Worm (Caenorhabditis elegans) whole organism, L4 larva: ENCODE data around the gene nlp-5.

Experiments used
- F26F4.8 ChIP-seq: fragments of 200-800 bp; sonication (Bioruptor generic); conservative IDR thresholded peaks from 2 replicates; pipeline ENCODE4 v1.3.6; 2022; ENCODE audit warnings: missing genetic modification characterization, missing compliant biosample characterization
- aha-1 ChIP-seq: fragments of 150-350 bp; peaks from one replicate; lab custom pipeline; 2014; ENCODE audit warnings: missing biosample characterization, missing genetic modification characterization
- aly-2 ChIP-seq: sonication (generic microtip); optimal IDR thresholded peaks from 2 replicates; lab custom pipeline; 2018; ENCODE audit warnings: missing biosample characterization, missing genetic modification characterization
- ceh-28 ChIP-seq: fragments of 150-350 bp; optimal IDR thresholded peaks from 2 replicates; lab custom pipeline; 2014; ENCODE audit warnings: missing biosample characterization, missing genetic modification reagents, missing genetic modification characterization
- ceh-32 ChIP-seq: sonication (generic microtip); optimal IDR thresholded peaks from 2 replicates; lab custom pipeline; 2016; ENCODE audit warnings: mild to moderate bottlenecking, missing genetic modification characterization, missing compliant biosample characterization; ENCODE audit not compliant: poor library complexity
- ceh-82 ChIP-seq: sonication (generic microtip); optimal IDR thresholded peaks from 2 replicates; lab custom pipeline; 2017; ENCODE audit warnings: missing biosample characterization, missing genetic modification characterization
- ces-1 ChIP-seq: fragments of 150-350 bp; sonication (generic microtip); optimal IDR thresholded peaks from 4 replicates; lab custom pipeline; 2014; ENCODE audit warnings: missing biosample characterization, missing genetic modification reagents, missing genetic modification characterization
- cey-2 ChIP-seq: sonication (generic microtip); optimal IDR thresholded peaks from 3 replicates; lab custom pipeline; 2017; ENCODE audit warnings: missing genetic modification characterization, mild to moderate bottlenecking, missing compliant biosample characterization, antibody characterized with exemption, borderline replicate concordance; ENCODE audit not compliant: insufficient read depth
- daf-19 ChIP-seq: fragments of 200-800 bp; sonication (Bioruptor generic); conservative IDR thresholded peaks from 2 replicates; pipeline ENCODE4 v1.3.6; 2022; ENCODE audit warnings: missing genetic modification characterization, missing compliant biosample characterization
- dmd-6 ChIP-seq: fragments of 200-800 bp; sonication (Bioruptor generic); IDR thresholded peaks from 2 replicates; pipeline ENCODE4 v1.3.6; 2022; ENCODE audit warnings: missing genetic modification reagents, missing genetic modification characterization, missing compliant biosample characterization
- duxl-1 ChIP-seq: sonication (generic microtip); optimal IDR thresholded peaks from 2 replicates; lab custom pipeline; 2016; ENCODE audit warnings: mild to moderate bottlenecking, missing genetic modification characterization, moderate library complexity, missing compliant biosample characterization; ENCODE audit not compliant: poor library complexity
- dve-1 ChIP-seq: sonication (generic microtip); optimal IDR thresholded peaks from 2 replicates; lab custom pipeline; 2017; ENCODE audit warnings: antibody characterized with exemption, mild to moderate bottlenecking, missing genetic modification characterization, missing compliant biosample characterization; ENCODE audit not compliant: insufficient read depth
- egl-43 ChIP-seq: fragments of 200-800 bp; sonication (Bioruptor generic); IDR thresholded peaks from 2 replicates; pipeline ENCODE4 v1.3.6; 2022; ENCODE audit warnings: missing genetic modification reagents, missing genetic modification characterization, missing compliant biosample characterization
- fos-1 ChIP-seq: fragments of 150-350 bp; optimal IDR thresholded peaks from 2 replicates; lab custom pipeline; 2014; ENCODE audit warnings: missing biosample characterization, missing genetic modification characterization
- hlh-11 ChIP-seq: fragments of 200-800 bp; sonication (Bioruptor generic); optimal IDR thresholded peaks from 2 replicates; lab custom pipeline; 2018; ENCODE audit warnings: mild to moderate bottlenecking, missing genetic modification characterization, missing compliant biosample characterization
- lin-15B ChIP-seq: fragments of 150-350 bp; sonication (generic microtip); optimal IDR thresholded peaks from 3 replicates; lab custom pipeline; 2014; ENCODE audit warnings: missing biosample characterization, missing genetic modification characterization
- lin-39 ChIP-seq: fragments of 150-350 bp; optimal IDR thresholded peaks from 2 replicates; lab custom pipeline; 2014; ENCODE audit warnings: missing biosample characterization, missing genetic modification reagents, missing genetic modification characterization
- lsy-2 ChIP-seq, 2 experiments: fragments of 150-350 bp in 1 of 2; sonication (generic microtip) in 1 of 2; optimal IDR thresholded peaks; 2 replicates each; lab custom pipeline; 2014 to 2017; ENCODE audit warnings: missing biosample characterization in 2 of 2, missing genetic modification characterization in 2 of 2
- madf-5 ChIP-seq, 2 experiments: fragments of 200-800 bp; sonication (Bioruptor generic); IDR thresholded peaks; 2 replicates each; pipeline ENCODE4 v1.3.6; 2022; ENCODE audit warnings: missing compliant biosample characterization in 2 of 2, missing genetic modification characterization in 2 of 2
- madf-9 ChIP-seq: fragments of 200-800 bp; sonication (Bioruptor generic); conservative IDR thresholded peaks from 2 replicates; pipeline ENCODE4 v1.3.6; 2022; ENCODE audit warnings: missing genetic modification reagents, missing genetic modification characterization, missing compliant biosample characterization
- mes-2 ChIP-seq: sonication (generic microtip); optimal IDR thresholded peaks from 2 replicates; lab custom pipeline; 2016; ENCODE audit warnings: missing genotype, mild to moderate bottlenecking, missing genetic modification characterization, missing compliant biosample characterization; ENCODE audit not compliant: poor library complexity, severe bottlenecking
- mxl-2 ChIP-seq: fragments of 200-800 bp; sonication (Bioruptor generic); conservative IDR thresholded peaks from 2 replicates; pipeline ENCODE4 v1.3.6; 2022; ENCODE audit warnings: missing genetic modification reagents, missing genetic modification characterization, missing compliant biosample characterization
- mxl-3 ChIP-seq: fragments of 200-800 bp; sonication (Bioruptor generic); optimal IDR thresholded peaks from 2 replicates; lab custom pipeline; 2018; ENCODE audit warnings: mild to moderate bottlenecking, missing genetic modification characterization, missing compliant biosample characterization
- nhr-237 ChIP-seq: sonication (generic microtip); optimal IDR thresholded peaks from 2 replicates; lab custom pipeline; 2017; ENCODE audit warnings: missing biosample characterization, missing genetic modification characterization
- nhr-25 ChIP-seq: sonication (generic microtip); optimal IDR thresholded peaks from 2 replicates; lab custom pipeline; 2017; ENCODE audit warnings: missing genetic modification characterization, mild to moderate bottlenecking, missing compliant biosample characterization, antibody characterized with exemption, moderate library complexity, borderline replicate concordance; ENCODE audit not compliant: insufficient read depth
- nhr-28 ChIP-seq: fragments of 150-350 bp; optimal IDR thresholded peaks from 2 replicates; lab custom pipeline; 2014; ENCODE audit warnings: missing biosample characterization, missing genetic modification characterization
- nhr-42 ChIP-seq: fragments of 200-800 bp; sonication (Bioruptor generic); IDR thresholded peaks from 2 replicates; pipeline ENCODE4 v1.3.6; 2022; ENCODE audit warnings: missing genetic modification characterization, missing compliant biosample characterization
- nhr-48 ChIP-seq: sonication (generic microtip); optimal IDR thresholded peaks from 2 replicates; lab custom pipeline; 2016; ENCODE audit warnings: mild to moderate bottlenecking, missing genetic modification characterization, missing compliant biosample characterization
- nhr-6 ChIP-seq: fragments of 150-350 bp; optimal IDR thresholded peaks from 2 replicates; lab custom pipeline; 2014; ENCODE audit warnings: missing biosample characterization, missing genetic modification characterization
- pha-4 ChIP-seq, 2 experiments: fragments of 150-350 bp in 1 of 2; fragments of 200-800 bp in 1 of 2; sonication (Bioruptor generic) in 1 of 2; IDR thresholded peaks in 1 of 2; optimal IDR thresholded peaks in 1 of 2; 2 replicates each; pipeline versions ENCODE4 v1.3.6 to Lab custom; 2014 to 2022; ENCODE audit warnings: missing genetic modification characterization in 2 of 2, missing genetic modification reagents in 2 of 2, missing biosample characterization in 1 of 2, missing compliant biosample characterization in 1 of 2
- pqm-1 ChIP-seq: sonication (generic microtip); optimal IDR thresholded peaks from 2 replicates; lab custom pipeline; 2017; ENCODE audit warnings: missing biosample characterization, missing genetic modification characterization
- snpc-4 ChIP-seq: fragments of 150-350 bp; optimal IDR thresholded peaks from 2 replicates; lab custom pipeline; 2014; ENCODE audit warnings: missing biosample characterization, missing genetic modification characterization
- spr-3 ChIP-seq: fragments of 200-800 bp; sonication (Bioruptor generic); optimal IDR thresholded peaks from 2 replicates; lab custom pipeline; 2018; ENCODE audit warnings: mild to moderate bottlenecking, missing genetic modification characterization, missing compliant biosample characterization
- unc-130 ChIP-seq: sonication (generic microtip); optimal IDR thresholded peaks from 2 replicates; lab custom pipeline; 2016; ENCODE audit warnings: missing genetic modification reagents, missing genetic modification characterization, missing compliant biosample characterization
- unc-39 ChIP-seq: sonication (generic microtip); optimal IDR thresholded peaks from 2 replicates; lab custom pipeline; 2017; ENCODE audit warnings: missing biosample characterization, missing genetic modification characterization
- unc-62 ChIP-seq, 3 experiments: fragments of 150-350 bp in 1 of 3; sonication (generic microtip); optimal IDR thresholded peaks in 2 of 3; peaks in 1 of 3; 1 replicate in 1 of 3; 2 replicates in 2 of 3; lab custom pipeline; 2014 to 2017; ENCODE audit warnings: missing biosample characterization in 3 of 3, missing genetic modification characterization in 3 of 3, missing genetic modification reagents in 3 of 3, missing genotype in 1 of 3
- zip-11 ChIP-seq: fragments of 200-800 bp; sonication (Bioruptor generic); IDR thresholded peaks from 2 replicates; pipeline ENCODE4 v1.3.6; 2022; ENCODE audit warnings: missing genetic modification characterization, missing compliant biosample characterization
- ztf-11 ChIP-seq: fragments of 150-350 bp; optimal IDR thresholded peaks from 2 replicates; lab custom pipeline; 2014; ENCODE audit warnings: missing biosample characterization, missing genetic modification characterization

nlp-5 gene

DNA sequence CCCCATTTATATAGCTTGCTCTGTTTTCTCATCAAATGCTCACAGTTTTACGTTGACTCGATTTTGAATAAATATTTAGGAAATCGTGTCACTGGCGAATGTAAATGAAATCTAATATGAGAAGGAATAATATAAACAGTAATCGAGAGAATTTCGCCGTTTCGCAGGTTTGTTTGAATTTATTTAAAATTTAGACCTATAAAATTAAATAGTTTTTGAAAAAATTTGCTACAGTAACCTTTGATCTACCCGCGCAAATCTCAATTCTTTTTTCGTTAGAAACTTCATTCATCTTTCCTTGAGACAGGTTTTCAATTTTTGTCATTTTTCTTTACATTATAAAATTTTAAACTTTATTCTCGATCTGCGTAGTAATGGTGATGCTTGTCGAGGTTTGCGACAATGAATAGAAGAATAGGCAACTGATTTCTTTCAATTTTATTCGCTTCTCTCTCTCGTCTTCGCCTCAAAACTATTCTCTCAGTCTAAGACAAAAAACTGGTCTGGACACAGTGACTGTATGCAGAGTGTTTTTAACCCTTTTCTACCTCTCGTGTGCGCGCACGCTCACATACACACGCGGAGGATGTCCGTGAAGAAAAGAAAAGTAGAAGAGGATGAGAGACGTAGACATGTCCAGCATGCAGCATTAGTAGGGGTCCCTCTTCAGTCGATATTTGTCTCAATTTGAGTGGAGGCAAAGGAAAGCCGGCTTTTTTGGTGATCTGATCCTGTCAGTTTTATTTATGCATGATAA is 15.8 kb upstream of the nlp-5 start, which contains the start of gene dab-1 (continued):
- TF ChIP-seq snpc-4 (no peak), cey-2 (tag; lab: Kevin White, UChicago) (peak; percentile 51), nhr-28 (tag; lab: Kevin White, UChicago) (peak; percentile 85), ces-1 (GFP tag; lab: Kevin White, UChicago) (no peak), mxl-2 (GFP tag; lab: Robert Waterston, UW) (no peak), nhr-237 (tag; lab: Kevin White, UChicago) (no peak), daf-19 (GFP tag; lab: Robert Waterston, UW) (no peak), zip-11 (GFP tag; lab: Robert Waterston, UW) (no peak), nhr-25 (peak; percentile 25)

DNA sequence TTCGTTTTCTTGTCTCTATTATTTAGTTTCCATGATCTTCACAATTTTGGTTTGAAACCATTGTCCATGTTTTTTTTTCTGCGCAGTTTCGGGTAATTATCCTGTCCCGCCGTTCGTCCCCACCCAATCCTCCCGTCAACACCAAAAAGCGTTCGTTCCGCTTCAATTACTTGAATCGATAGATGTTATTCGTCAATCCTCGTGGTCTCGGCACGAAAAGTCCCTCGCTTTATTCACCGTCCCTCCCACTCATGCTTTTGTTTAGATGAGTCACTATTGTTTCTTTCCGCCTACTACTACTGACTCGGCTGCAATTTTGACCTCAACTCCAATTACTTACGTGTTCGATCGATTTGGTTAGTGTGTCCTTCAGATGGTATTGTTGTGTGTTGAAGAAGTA is 14.8 kb upstream of the nlp-5 start:
- no peak for TF ChIP-seq unc-130 (GFP tag; lab: Kevin White, UChicago)
- peak; percentile 29 for TF ChIP-seq nhr-6
- peak; percentile 5 for TF ChIP-seq mxl-3
- no peak for TF ChIP-seq pha-4 (GFP tag; IDR thresholded peaks at IDR 0.05; lab: Robert Waterston, UW)
- peak; percentile 55 for TF ChIP-seq pha-4 (tag; optimal IDR thresholded peaks at IDR 0.05; lab: Kevin White, UChicago)
- TF ChIP-seq fos-1 (tag; lab: Kevin White, UChicago) = no peak
- peak; percentile 11 for TF ChIP-seq hlh-11 (tag; lab: Kevin White, UChicago)
- TF ChIP-seq ceh-28 (tag; lab: Kevin White, UChicago) = peak; percentile 3
- no peak for TF ChIP-seq madf-5 (GFP tag; IDR thresholded peaks at IDR 0.05; lab: Robert Waterston, UW)

DNA sequence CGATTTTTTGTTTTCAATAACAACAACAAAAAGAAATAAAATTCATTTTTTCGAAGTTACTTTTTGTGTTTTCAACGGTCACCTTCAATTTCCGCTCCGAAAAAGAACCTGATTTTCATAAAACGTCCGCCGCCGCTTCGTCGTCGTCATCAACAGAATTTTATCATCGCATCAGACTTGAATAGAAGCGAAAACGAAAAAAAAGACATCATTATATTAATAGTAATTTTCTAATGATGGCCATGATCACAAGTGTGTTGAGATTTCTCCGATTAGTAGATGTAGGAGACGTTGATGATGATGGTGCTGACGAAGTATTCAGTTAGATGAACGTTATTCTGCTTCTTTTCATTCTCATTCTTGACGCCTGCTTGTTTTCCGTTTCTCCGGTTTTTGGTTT is 14.3 kb upstream of the nlp-5 start:
- TF ChIP-seq ceh-82 (tag; lab: Kevin White, UChicago) (no peak), lin-15B (tag; lab: Kevin White, UChicago) (no peak), nhr-48 (tag; lab: Kevin White, UChicago) (no peak), egl-43 (GFP tag; lab: Robert Waterston, UW) (no peak), mxl-3 (no peak), unc-62 (GFP tag; optimal IDR thresholded peaks at IDR 0.05 in 1 of 2; lab: Kevin White, UChicago) (peak in 1 of 2 experiments; percentile 83), unc-62 (tag; optimal IDR thresholded peaks at IDR 0.05; lab: Kevin White, UChicago) (no peak), dmd-6 (no peak), pqm-1 (tag; lab: Kevin White, UChicago) (no peak), madf-9 (no peak)

DNA sequence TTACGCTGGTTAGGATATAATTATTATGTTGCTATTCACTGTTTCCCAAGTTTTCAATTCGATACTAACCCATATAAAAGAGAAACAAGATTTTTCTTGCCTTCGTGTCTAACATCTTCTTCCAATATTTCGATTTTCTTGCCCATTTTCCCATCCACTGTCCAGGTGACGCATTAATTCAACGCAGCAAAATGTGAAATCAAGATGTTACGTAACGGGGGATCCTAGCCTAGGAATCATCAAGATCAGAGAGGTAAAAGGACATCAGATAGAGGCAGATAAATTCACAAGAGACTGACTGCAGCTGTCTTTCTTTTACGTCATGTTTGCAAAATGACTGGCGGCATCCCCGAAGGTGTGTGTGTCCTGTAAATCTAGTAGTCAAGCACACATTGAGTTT is 13.6 kb upstream of the nlp-5 start:
- no peak for TF ChIP-seq aly-2
- TF ChIP-seq ceh-32 (tag; lab: Kevin White, UChicago) = no peak
- TF ChIP-seq nhr-42 (GFP tag; lab: Robert Waterston, UW) = no peak
- TF ChIP-seq spr-3 (GFP tag; lab: Kevin White, UChicago) = no peak
- TF ChIP-seq lin-39 (tag; lab: Kevin White, UChicago) = no peak
- no peak for TF ChIP-seq lsy-2 (tag; optimal IDR thresholded peaks at IDR 0.05; lab: Kevin White, UChicago)
- TF ChIP-seq unc-39 (tag; lab: Kevin White, UChicago) = no peak
- no peak for TF ChIP-seq pqm-1 (tag; lab: Kevin White, UChicago)
- no peak for TF ChIP-seq dve-1 (tag; lab: Kevin White, UChicago)
- TF ChIP-seq aha-1 (tag; lab: Kevin White, UChicago) = peak; percentile 13
- no peak for TF ChIP-seq mes-2 (tag; lab: Kevin White, UChicago)
- TF ChIP-seq ztf-11 = no peak
- no peak for TF ChIP-seq duxl-1
- peak in 1 of 2 experiments; percentile 99 for TF ChIP-seq unc-62 (GFP tag; optimal IDR thresholded peaks at IDR 0.05 in 1 of 2; lab: Kevin White, UChicago)
- no peak for TF ChIP-seq unc-62 (tag; optimal IDR thresholded peaks at IDR 0.05; lab: Kevin White, UChicago)
- no peak for TF ChIP-seq F26F4.8 (GFP tag; lab: Robert Waterston, UW)
